Fruit fly (Drosophila melanogaster) whole organism, adult: ENCODE results near the gene CG32708.

Experiments used
- CG11617 ChIP-seq: fragments of 200-800 bp; sonication (Bioruptor generic); optimal IDR thresholded peaks from 2 replicates; lab custom pipeline; 2017; ENCODE audit warnings: mild to moderate bottlenecking, missing biosample characterization, missing genetic modification reagents, missing genetic modification characterization
- CG1620 ChIP-seq: fragments of 200-800 bp; sonication (Bioruptor generic); optimal IDR thresholded peaks from 2 replicates; lab custom pipeline; 2016; ENCODE audit warnings: missing biosample characterization, missing genetic modification characterization
- CG33017 ChIP-seq: fragments of 200-800 bp; sonication (Bioruptor generic); optimal IDR thresholded peaks from 2 replicates; lab custom pipeline; 2018; ENCODE audit warnings: missing biosample characterization, mild to moderate bottlenecking, missing genetic modification characterization, moderate library complexity
- CG5204 ChIP-seq: fragments of 200-800 bp; sonication (Bioruptor generic); optimal IDR thresholded peaks from 2 replicates; lab custom pipeline; 2016; ENCODE audit warnings: missing biosample characterization, missing genetic modification characterization
- CG7101 ChIP-seq: fragments of 200-800 bp; sonication (Bioruptor generic); optimal IDR thresholded peaks from 2 replicates; lab custom pipeline; 2018; ENCODE audit warnings: missing biosample characterization, mild to moderate bottlenecking, missing genetic modification characterization, moderate library complexity
- Clk ChIP-seq: fragments of 200-800 bp; sonication (Bioruptor generic); optimal IDR thresholded peaks from 2 replicates; lab custom pipeline; 2017; ENCODE audit warnings: missing biosample characterization, missing genetic modification characterization
- Hr96 ChIP-seq: fragments of 200-800 bp; sonication (Bioruptor generic); optimal IDR thresholded peaks from 2 replicates; lab custom pipeline; 2016; ENCODE audit warnings: missing biosample characterization, missing genetic modification characterization
- Mnt ChIP-seq: fragments of 200-800 bp; sonication (Bioruptor generic); optimal IDR thresholded peaks from 2 replicates; lab custom pipeline; 2016; ENCODE audit warnings: missing biosample characterization, mild to moderate bottlenecking, missing genetic modification characterization
- cic ChIP-seq: fragments of 200-800 bp; sonication (Bioruptor generic); optimal IDR thresholded peaks from 2 replicates; lab custom pipeline; 2017; ENCODE audit warnings: missing biosample characterization, mild to moderate bottlenecking, missing genetic modification characterization, moderate library complexity
- kay ChIP-seq: fragments of 200-800 bp; sonication (Bioruptor generic); peaks from one replicate; lab custom pipeline; 2016; ENCODE audit warnings: missing biosample characterization, missing genetic modification characterization, borderline replicate concordance
- ovo ChIP-seq: fragments of 200-800 bp; sonication (Bioruptor generic); optimal IDR thresholded peaks from 2 replicates; lab custom pipeline; 2016; ENCODE audit warnings: missing biosample characterization, missing genetic modification characterization
- pad ChIP-seq: fragments of 200-800 bp; sonication (Bioruptor generic); optimal IDR thresholded peaks from 3 replicates; lab custom pipeline; 2017; ENCODE audit warnings: missing biosample characterization, missing genetic modification characterization, mild to moderate bottlenecking, moderate library complexity, missing genetic modification reagents
- toe ChIP-seq: fragments of 200-800 bp; sonication (Bioruptor generic); optimal IDR thresholded peaks from 2 replicates; lab custom pipeline; 2016; ENCODE audit warnings: missing biosample characterization, missing genetic modification characterization

dm6 chrX:9109072-9109844 is 23.5 kb downstream of the CG32708 start:
- TF ChIP-seq Hr96 (GFP tag; lab: Kevin White, UChicago) (no peak), Mnt (GFP tag; lab: Kevin White, UChicago) (peak; percentile 33), kay (GFP tag; lab: Kevin White, UChicago) (no peak), CG11617 (GFP tag; lab: Kevin White, UChicago) (peak; percentile 1), CG1620 (GFP tag; lab: Kevin White, UChicago) (peak; percentile 44), cic (GFP tag; lab: Kevin White, UChicago) (no peak), ovo (GFP tag; lab: Kevin White, UChicago) (peak; percentile 59), CG33017 (no peak), toe (GFP tag; lab: Kevin White, UChicago) (no peak), pad (peak; percentile 24), CG7101 (tag; lab: Kevin White, UChicago) (no peak), Clk (GFP tag; lab: Kevin White, UChicago) (no peak), CG5204 (GFP tag; lab: Kevin White, UChicago) (no peak)
